Fruit fly (Drosophila melanogaster): ENCODE data around the gene Tsf1.

Gene Tsf1

DNA sequence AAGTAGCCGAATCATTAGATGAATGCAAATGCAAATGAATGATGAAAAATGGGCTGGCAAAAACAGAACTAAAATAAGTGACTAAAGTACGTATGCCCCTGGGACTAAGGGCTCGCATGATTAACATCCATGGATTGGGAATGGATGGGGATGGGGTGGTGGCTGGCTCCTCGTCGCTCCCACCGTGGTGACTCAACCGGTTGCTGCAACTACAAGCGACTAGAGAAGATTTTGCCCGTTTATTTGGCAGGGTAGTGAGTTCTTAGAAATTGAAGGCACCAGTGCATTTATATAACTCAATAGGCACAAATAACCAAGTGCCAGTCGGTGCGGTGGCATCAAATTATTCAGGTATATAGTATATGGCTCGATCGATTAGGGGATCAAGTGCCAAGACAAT lies at the start of gene Tsf1:
Gene Tsf1, plus strand, starts transcription at position 301 of the 400 bp plus-strand sequence.
- TF ChIP-seq Myc (optimal IDR thresholded peaks at IDR 0.05) (no peak), insv (optimal IDR thresholded peaks at IDR 0.05) (no peak), Sin3A (optimal IDR thresholded peaks at IDR 0.05) (no peak), ttk (optimal IDR thresholded peaks at IDR 0.05) (no peak), psq (optimal IDR thresholded peaks at IDR 0.05) (no peak), h (optimal IDR thresholded peaks at IDR 0.05) (no peak)

DNA sequence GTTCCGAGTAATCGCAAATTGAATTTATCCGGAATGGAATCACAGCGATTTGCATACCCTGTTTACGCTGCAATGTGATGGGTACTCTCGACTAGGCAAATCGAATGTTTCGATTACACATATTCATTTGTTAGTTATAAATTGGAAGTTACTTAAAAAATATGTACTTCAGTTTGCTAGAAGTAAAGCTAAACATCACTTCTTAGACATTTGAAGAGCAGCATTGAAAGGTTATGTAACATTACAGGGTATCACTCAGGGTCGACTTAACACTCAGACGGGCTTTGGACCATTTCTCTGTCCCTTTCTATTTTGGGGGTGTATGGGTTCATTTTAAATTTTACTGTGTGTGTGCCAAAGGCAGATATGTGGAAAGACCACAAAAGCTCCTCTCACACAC lies 45.9 kb upstream of the Tsf1 start:
- TF ChIP-seq psq (optimal IDR thresholded peaks at IDR 0.05) (no peak), insv (optimal IDR thresholded peaks at IDR 0.05) (no peak), Sin3A (optimal IDR thresholded peaks at IDR 0.05) (no peak), h (optimal IDR thresholded peaks at IDR 0.05) (no peak), ttk (optimal IDR thresholded peaks at IDR 0.05) (no peak), Myc (optimal IDR thresholded peaks at IDR 0.05) (no peak)

- no peak for TF ChIP-seq Myc (optimal IDR thresholded peaks at IDR 0.05)
- no peak for TF ChIP-seq psq (optimal IDR thresholded peaks at IDR 0.05)
- no peak for TF ChIP-seq insv (optimal IDR thresholded peaks at IDR 0.05)
- TF ChIP-seq h (optimal IDR thresholded peaks at IDR 0.05): no peak
- TF ChIP-seq Sin3A (optimal IDR thresholded peaks at IDR 0.05): no peak
- TF ChIP-seq ttk (optimal IDR thresholded peaks at IDR 0.05): no peak
Observed at dm6 chrX:18347641-18348040, 39.2 kb upstream of the Tsf1 start.

dm6 chrX:18350609-18351008 lies 36.3 kb upstream of the Tsf1 start:
- TF ChIP-seq h (optimal IDR thresholded peaks at IDR 0.05) (no peak), Sin3A (optimal IDR thresholded peaks at IDR 0.05) (no peak), psq (optimal IDR thresholded peaks at IDR 0.05) (no peak)

DNA sequence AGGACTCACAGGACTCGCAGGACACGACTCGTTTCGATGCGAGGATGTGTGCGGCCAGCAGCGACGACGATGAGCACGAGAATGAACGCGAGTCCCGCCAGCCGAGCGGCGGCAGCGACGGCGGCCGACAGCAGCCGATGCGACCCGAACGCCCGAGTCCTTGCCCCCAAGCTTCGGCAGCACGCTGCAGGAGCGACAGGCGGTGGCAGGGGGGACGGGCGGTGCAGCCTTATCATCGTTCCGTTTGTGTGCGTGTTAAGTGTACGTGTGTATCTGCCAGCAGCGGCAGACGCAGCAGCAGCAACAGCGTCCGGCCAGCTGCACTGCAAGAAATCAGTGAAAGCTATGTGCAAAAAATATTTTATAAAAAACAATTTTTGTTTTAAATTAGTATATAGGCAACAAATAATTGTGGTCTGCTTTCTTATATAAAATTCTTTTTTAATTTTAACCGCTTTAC lies 30.7 kb upstream of the Tsf1 start, which contains the start of gene kairos:
Gene kairos, minus strand, starts transcription at position 51 of the 460 bp plus-strand sequence.
- TF ChIP-seq psq (optimal IDR thresholded peaks at IDR 0.05) (no peak), ttk (optimal IDR thresholded peaks at IDR 0.05) (no peak), Sin3A (optimal IDR thresholded peaks at IDR 0.05) (no peak), h (optimal IDR thresholded peaks at IDR 0.05) (no peak), Myc (optimal IDR thresholded peaks at IDR 0.05) (no peak), insv (optimal IDR thresholded peaks at IDR 0.05) (no peak)

dm6 chrX:18357756-18358182 lies 29.1 kb upstream of the Tsf1 start:
- TF ChIP-seq Sin3A (optimal IDR thresholded peaks at IDR 0.05) (no peak), Myc (optimal IDR thresholded peaks at IDR 0.05) (no peak)

dm6 chrX:18358352-18358931 lies 28.4 kb upstream of the Tsf1 start, which contains the start of gene CG6106:
Gene CG6106, plus strand, starts transcription at chrX:18358881.
- no peak for TF ChIP-seq ttk (optimal IDR thresholded peaks at IDR 0.05)
- no peak for TF ChIP-seq insv (optimal IDR thresholded peaks at IDR 0.05)
- TF ChIP-seq Sin3A (optimal IDR thresholded peaks at IDR 0.05): no peak
- no peak for TF ChIP-seq psq (optimal IDR thresholded peaks at IDR 0.05)
- no peak for TF ChIP-seq h (optimal IDR thresholded peaks at IDR 0.05)
- no peak for TF ChIP-seq Myc (optimal IDR thresholded peaks at IDR 0.05)

DNA sequence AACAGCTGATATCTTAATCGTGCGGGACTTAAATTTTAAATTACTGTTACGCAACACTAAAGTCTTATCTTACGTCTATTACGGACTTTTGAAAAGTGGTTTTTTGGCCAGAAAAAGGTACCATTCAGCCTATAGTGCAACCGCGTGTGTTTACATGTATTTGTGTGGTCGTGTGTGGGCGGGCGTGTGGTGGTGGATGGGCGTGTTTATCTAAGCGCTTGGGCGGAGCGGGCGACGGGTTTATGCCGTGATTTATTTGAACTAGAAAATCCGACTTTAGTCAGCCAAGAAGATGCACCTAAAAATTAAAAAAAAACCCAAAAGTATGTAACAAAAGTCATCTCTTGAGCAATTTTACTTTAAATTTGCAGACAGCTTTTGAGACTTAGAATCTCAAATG lies 23.5 kb upstream of the Tsf1 start:
- TF ChIP-seq insv (optimal IDR thresholded peaks at IDR 0.05): no peak

- TF ChIP-seq ttk (optimal IDR thresholded peaks at IDR 0.05) (no peak), Sin3A (optimal IDR thresholded peaks at IDR 0.05) (no peak), psq (optimal IDR thresholded peaks at IDR 0.05) (no peak), insv (optimal IDR thresholded peaks at IDR 0.05) (no peak), Myc (optimal IDR thresholded peaks at IDR 0.05) (no peak), h (optimal IDR thresholded peaks at IDR 0.05) (no peak)
Observed at dm6 chrX:18364047-18364747, 22.7 kb upstream of the Tsf1 start.

DNA sequence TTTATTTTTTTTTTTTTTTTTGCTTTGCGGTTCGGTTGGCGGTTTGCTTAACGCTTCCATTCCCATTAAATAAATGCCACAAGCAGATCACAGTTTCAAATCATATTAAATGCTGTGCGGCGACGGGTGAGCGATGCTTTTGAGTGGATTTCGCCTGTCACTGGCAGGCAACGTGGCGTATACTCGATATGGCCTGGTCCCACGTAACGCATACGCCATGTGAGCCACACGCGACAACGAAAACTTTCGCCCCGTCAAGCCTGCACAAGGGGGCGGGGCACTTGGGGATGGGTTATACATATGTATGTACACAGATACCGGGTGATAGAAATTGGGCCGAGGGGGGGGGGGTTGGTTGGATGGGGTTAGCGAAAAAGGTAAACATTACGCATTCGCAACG lies 21.9 kb upstream of the Tsf1 start:
- TF ChIP-seq Sin3A (optimal IDR thresholded peaks at IDR 0.05): no peak
- TF ChIP-seq Myc (optimal IDR thresholded peaks at IDR 0.05): no peak
- no peak for TF ChIP-seq insv (optimal IDR thresholded peaks at IDR 0.05)
- no peak for TF ChIP-seq h (optimal IDR thresholded peaks at IDR 0.05)
- no peak for TF ChIP-seq ttk (optimal IDR thresholded peaks at IDR 0.05)
- no peak for TF ChIP-seq psq (optimal IDR thresholded peaks at IDR 0.05)

DNA sequence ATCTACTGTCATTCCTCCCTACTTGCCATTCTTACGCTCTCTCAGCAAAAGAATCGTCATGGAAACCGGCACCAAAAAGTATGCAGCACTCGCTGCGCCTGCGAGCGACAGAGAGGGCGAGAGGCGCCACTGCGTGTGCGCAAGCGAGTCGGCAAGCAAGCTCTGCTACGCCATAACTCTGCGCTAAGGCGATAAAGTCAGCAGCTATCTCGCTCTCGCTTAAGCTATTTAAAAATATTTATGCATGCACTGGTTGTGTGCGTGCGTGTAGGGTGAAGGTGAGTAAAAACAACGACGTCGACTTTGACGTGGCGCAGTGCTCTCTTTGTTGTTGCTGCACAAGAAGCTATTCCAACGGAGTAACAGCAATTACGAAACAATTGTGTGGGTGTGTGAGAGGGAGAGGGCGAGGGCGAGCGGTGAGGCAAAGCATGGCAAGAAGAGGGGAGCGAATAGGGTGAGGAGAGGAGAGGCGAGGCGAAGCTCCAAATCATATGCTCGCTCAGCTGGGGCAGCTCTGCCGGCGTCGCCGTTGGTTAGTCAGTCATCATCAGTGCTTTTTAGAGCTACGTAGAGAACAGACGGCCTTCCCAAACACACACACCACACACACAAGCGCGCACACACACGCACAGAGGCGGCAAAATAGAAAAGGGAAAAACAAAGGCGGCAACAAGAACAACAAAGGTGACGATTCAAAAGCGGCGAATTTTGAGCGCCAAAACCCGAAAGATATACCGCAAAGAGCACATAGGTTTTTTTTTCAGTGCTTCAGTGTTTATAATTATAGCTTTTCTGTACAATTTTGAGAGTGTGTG lies 20.6 kb upstream of the Tsf1 start, which contains the start of gene CrebB:
Gene CrebB, plus strand, starts transcription at position 325 of the 818 bp plus-strand sequence.
- no peak for TF ChIP-seq insv (optimal IDR thresholded peaks at IDR 0.05)
- no peak for TF ChIP-seq Sin3A (optimal IDR thresholded peaks at IDR 0.05)
- no peak for TF ChIP-seq Myc (optimal IDR thresholded peaks at IDR 0.05)
- TF ChIP-seq h (optimal IDR thresholded peaks at IDR 0.05): no peak
- TF ChIP-seq ttk (optimal IDR thresholded peaks at IDR 0.05): no peak
- TF ChIP-seq psq (optimal IDR thresholded peaks at IDR 0.05): no peak

Measured in Kc167 (cell line).